Fruit fly (Drosophila melanogaster): ENCODE data around the gene CG14262.

CG14262 gene

DNA sequence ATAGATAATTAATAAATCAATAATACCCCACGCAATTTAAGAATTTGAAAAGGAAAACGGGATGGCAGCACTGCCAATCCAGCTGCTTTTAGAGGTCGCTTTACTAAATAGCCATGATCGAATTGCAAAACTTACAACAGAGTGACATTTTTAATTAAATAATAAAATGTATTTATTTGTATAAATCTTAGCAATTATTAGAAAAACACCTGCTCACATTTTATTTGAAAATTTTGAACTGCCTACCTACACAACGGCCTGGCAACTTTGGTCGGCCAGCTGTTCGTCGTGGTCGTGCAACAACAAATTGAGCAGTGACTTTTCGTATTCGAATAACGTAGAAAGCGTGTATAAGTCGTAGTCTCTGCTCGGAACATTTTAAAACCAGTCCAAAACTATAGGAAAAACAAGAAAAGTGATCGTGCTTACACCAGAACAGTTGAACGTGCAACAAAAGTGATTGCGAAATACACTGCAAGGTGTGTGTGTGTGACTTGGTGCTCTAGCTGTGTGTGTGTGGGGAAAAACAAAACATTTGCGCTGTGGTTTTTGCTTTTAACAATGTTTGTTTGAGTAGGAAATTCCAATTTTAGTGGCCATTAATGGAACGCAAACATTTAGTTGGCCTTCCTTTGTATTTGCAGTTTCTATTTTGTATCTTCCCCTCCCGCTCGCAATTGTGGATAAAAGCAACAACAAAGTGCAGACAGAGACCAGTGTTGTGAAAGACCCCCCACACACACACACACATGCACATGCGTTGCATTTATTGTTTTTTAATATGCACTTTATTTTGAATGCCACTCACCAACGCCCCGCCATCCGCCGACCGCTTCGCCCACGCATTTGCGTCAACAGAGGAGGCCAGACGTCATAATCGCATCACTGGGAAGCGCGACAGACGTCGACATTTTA is 9.6 kb upstream of the CG14262 start, which contains the start of gene CG5938:
Gene CG5938, plus strand, starts transcription at position 262 of the 915 bp plus-strand sequence.
- TF ChIP-seq Ets21C (GFP tag; optimal IDR thresholded peaks at IDR 0.05) = no peak
- no peak for TF ChIP-seq Sox15 (GFP tag; optimal IDR thresholded peaks at IDR 0.05)
- peak; percentile 59 for TF ChIP-seq svp (GFP tag)
- TF ChIP-seq CG6792 (GFP tag; optimal IDR thresholded peaks at IDR 0.05) = no peak
- TF ChIP-seq CG10631 (GFP tag; optimal IDR thresholded peaks at IDR 0.05) = peak; percentile 39
- no peak for TF ChIP-seq CG10669 (GFP tag; optimal IDR thresholded peaks at IDR 0.05)
- peak; percentile 30 for TF ChIP-seq CG6854 (GFP tag; optimal IDR thresholded peaks at IDR 0.05)
- TF ChIP-seq CG15336 (GFP tag; IDR thresholded peaks at IDR 0.05) = no peak
- peak; percentile 68 for TF ChIP-seq Sox14 (GFP tag; optimal IDR thresholded peaks at IDR 0.05)
- TF ChIP-seq spab (GFP tag; optimal IDR thresholded peaks at IDR 0.05) = no peak
- TF ChIP-seq acj6 (GFP tag; optimal IDR thresholded peaks at IDR 0.05) = peak; percentile 52
- TF ChIP-seq CG6163 (GFP tag; IDR thresholded peaks at IDR 0.05) = peak; percentile 67
- peak; percentile 68 for TF ChIP-seq dsx (GFP tag; optimal IDR thresholded peaks at IDR 0.05; ENCODE audit: poor library complexity, severe bottlenecking)
- no peak for TF ChIP-seq dac (GFP tag; optimal IDR thresholded peaks at IDR 0.05)
- TF ChIP-seq lz (GFP tag; optimal IDR thresholded peaks at IDR 0.05) = peak; percentile 17
- peak; percentile 8 for TF ChIP-seq Hr4 (GFP tag; optimal IDR thresholded peaks at IDR 0.05)
- TF ChIP-seq CG3919 (GFP tag; optimal IDR thresholded peaks at IDR 0.05) = peak; percentile 47
- peak; percentile 26 for TF ChIP-seq net (GFP tag; optimal IDR thresholded peaks at IDR 0.05)
- peak; percentile 34 for TF ChIP-seq Met (GFP tag; optimal IDR thresholded peaks at IDR 0.05)
- peak; percentile 50 for TF ChIP-seq CG6808 (GFP tag; optimal IDR thresholded peaks at IDR 0.05)
- peak; percentile 47 for TF ChIP-seq OdsH (GFP tag; optimal IDR thresholded peaks at IDR 0.05)
- peak; percentile 22 for TF ChIP-seq CG11902 (GFP tag; optimal IDR thresholded peaks at IDR 0.05)
- TF ChIP-seq CG32006 (GFP tag; optimal IDR thresholded peaks at IDR 0.05) = peak; percentile 17
- TF ChIP-seq Hr38 (GFP tag; optimal IDR thresholded peaks at IDR 0.05) = no peak
- TF ChIP-seq eg (GFP tag; IDR thresholded peaks at IDR 0.05) = peak; percentile 64
- TF ChIP-seq topi (GFP tag; optimal IDR thresholded peaks at IDR 0.05) = peak; percentile 22
- peak; percentile 34 for TF ChIP-seq Ets96B (tag; optimal IDR thresholded peaks at IDR 0.05)
- peak; percentile 9 for TF ChIP-seq CG7368 (GFP tag; optimal IDR thresholded peaks at IDR 0.05)
- TF ChIP-seq Lpt (GFP tag; optimal IDR thresholded peaks at IDR 0.05) = no peak
- TF ChIP-seq CG8319 (GFP tag; optimal IDR thresholded peaks at IDR 0.05) = no peak
- peak; percentile 12 for TF ChIP-seq Eip75B (GFP tag; optimal IDR thresholded peaks at IDR 0.05)
- no peak for TF ChIP-seq pdm3 (GFP tag; optimal IDR thresholded peaks at IDR 0.05)
- TF ChIP-seq Smox (GFP tag; optimal IDR thresholded peaks at IDR 0.05) = no peak
- peak; percentile 39 for TF ChIP-seq CG9139 (GFP tag; optimal IDR thresholded peaks at IDR 0.05)
- TF ChIP-seq Hr39 (GFP tag; optimal IDR thresholded peaks at IDR 0.05) = peak; percentile 16
- TF ChIP-seq achi (GFP tag; optimal IDR thresholded peaks at IDR 0.05) = peak; percentile 57
- peak; percentile 74 for TF ChIP-seq Eip78C (GFP tag)
- TF ChIP-seq cyc (GFP tag; optimal IDR thresholded peaks at IDR 0.05) = no peak
- peak; percentile 21 for TF ChIP-seq fkh (GFP tag; optimal IDR thresholded peaks at IDR 0.05)
- peak; percentile 48 for TF ChIP-seq CG6276 (GFP tag; optimal IDR thresholded peaks at IDR 0.05)
- no peak for TF ChIP-seq Eip93F (GFP tag; optimal IDR thresholded peaks at IDR 0.05)
- TF ChIP-seq CG3032 (tag; optimal IDR thresholded peaks at IDR 0.05) = peak; percentile 21
- TF ChIP-seq CG1621 (tag; optimal IDR thresholded peaks at IDR 0.05) = peak; percentile 20
- peak; percentile 32 for TF ChIP-seq CG34406 (GFP tag; optimal IDR thresholded peaks at IDR 0.05)
- peak; percentile 23 to 69 for TF ChIP-seq ss (GFP tag; optimal IDR thresholded peaks at IDR 0.05)
- TF ChIP-seq CG31627 (GFP tag; optimal IDR thresholded peaks at IDR 0.05) = peak; percentile 10
- no peak for TF ChIP-seq Blimp-1 (GFP tag; optimal IDR thresholded peaks at IDR 0.05)
- TF ChIP-seq salr (GFP tag; optimal IDR thresholded peaks at IDR 0.05) = peak in 1 of 2 experiments; percentile 9
- TF ChIP-seq CG8119 (GFP tag; IDR thresholded peaks at IDR 0.05) = no peak
- TF ChIP-seq CG16779 (tag; optimal IDR thresholded peaks at IDR 0.05) = peak; percentile 31

All from whole organism, prepupa.